Fruit fly (Drosophila melanogaster): ENCODE measurements around the gene CG43185.
A peak's percentile ranks its signal among the peaks of the same experiment; 100 is the strongest.

CG43185 gene

dm6 chr2L:5923603-5924138, 39.0 kb downstream of the CG43185 start, which contains the start of gene CG9016 (continued):
- TF ChIP-seq Hey (tag; optimal IDR thresholded peaks at IDR 0.05) (no peak), CG8478 (optimal IDR thresholded peaks at IDR 0.05) (peak; percentile 79), pros (GFP tag; optimal IDR thresholded peaks at IDR 0.05) (peak; percentile 27), so (GFP tag; IDR thresholded peaks at IDR 0.05) (0 out of 3 replicates have a peak, but pooled peaks have one; percentile 17), gt (GFP tag; IDR thresholded peaks at IDR 0.05) (no peak), toy (GFP tag; IDR thresholded peaks at IDR 0.05) (0 out of 2 replicates have a peak, but pooled peaks have one; percentile 28), CG12104 (GFP tag; optimal IDR thresholded peaks at IDR 0.05) (no peak), chinmo (GFP tag; IDR thresholded peaks at IDR 0.05; ENCODE audit: partially characterized antibody) (0 out of 4 replicates have a peak, but pooled peaks have one; percentile 75), ewg (GFP tag; optimal IDR thresholded peaks at IDR 0.05) (peak; percentile 86), Trl (optimal IDR thresholded peaks at IDR 0.05) (peak in 1 of 2 experiments; percentile 9), Trl (GFP tag; optimal IDR thresholded peaks at IDR 0.05) (no peak), slbo (GFP tag; IDR thresholded peaks at IDR 0.05) (no peak), Taf1 (GFP tag; IDR thresholded peaks at IDR 0.05) (no peak), Deaf1 (tag; optimal IDR thresholded peaks at IDR 0.05) (peak; percentile 83), tna (GFP tag; IDR thresholded peaks at IDR 0.05; ENCODE audit: partially characterized antibody) (no peak), phol (tag; optimal IDR thresholded peaks at IDR 0.05) (no peak), Jarid2 (GFP tag; optimal IDR thresholded peaks at IDR 0.05) (peak; percentile 25), CG3726 (GFP tag; IDR thresholded peaks at IDR 0.05) (no peak), da (GFP tag; optimal IDR thresholded peaks at IDR 0.05) (no peak), Nf-YB (GFP tag; optimal IDR thresholded peaks at IDR 0.05) (peak; percentile 94), tll (GFP tag; optimal IDR thresholded peaks at IDR 0.05) (peak in 1 of 2 experiments; percentile 15), zfh2 (GFP tag; optimal IDR thresholded peaks at IDR 0.05) (no peak), knrl (GFP tag; IDR thresholded peaks at IDR 0.05; ENCODE audit: partially characterized antibody) (0 out of 3 replicates have a peak, but pooled peaks have one; percentile 24), Dip3 (GFP tag; optimal IDR thresholded peaks at IDR 0.05) (no peak), Max (GFP tag; optimal IDR thresholded peaks at IDR 0.05) (no peak), CG5180 (GFP tag; optimal IDR thresholded peaks at IDR 0.05) (peak; percentile 46), crol (GFP tag; IDR thresholded peaks at IDR 0.05) (peak; percentile 89), NFAT (GFP tag; IDR thresholded peaks at IDR 0.05) (no peak), seq (GFP tag; IDR thresholded peaks at IDR 0.05) (peak; percentile 87), Nf-YC (tag; optimal IDR thresholded peaks at IDR 0.05) (peak; percentile 97), CG1832 (GFP tag; optimal IDR thresholded peaks at IDR 0.05) (peak; percentile 66)

DNA sequence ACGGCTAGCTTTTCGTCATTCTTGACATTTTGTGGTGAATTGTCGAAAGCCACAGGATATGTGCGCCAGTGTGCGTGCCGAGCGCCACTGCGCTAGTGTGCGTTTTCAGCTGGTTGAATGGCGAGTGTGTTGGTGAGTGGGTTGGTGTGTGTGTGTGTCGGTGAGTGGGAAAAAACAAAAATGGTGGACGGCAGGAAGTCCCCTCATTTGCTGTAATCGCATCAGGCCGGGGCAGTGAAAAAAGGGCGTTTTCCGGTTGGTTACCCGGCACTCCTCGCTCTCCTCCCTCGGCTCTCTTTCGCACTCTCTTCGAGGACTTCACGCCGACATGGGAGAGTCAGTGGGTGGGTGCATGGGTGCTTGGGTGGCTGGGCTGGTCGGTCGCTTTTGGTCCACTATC, 40.5 kb downstream of the CG43185 start:
- TF ChIP-seq PHDP (tag; optimal IDR thresholded peaks at IDR 0.05) (no peak), seq (GFP tag; IDR thresholded peaks at IDR 0.05) (peak; percentile 78; the same call in 1 of the 2 replicates), Oaz (GFP tag; IDR thresholded peaks at IDR 0.05) (no peak), CG10321 (GFP tag; IDR thresholded peaks at IDR 0.05) (0 out of 2 replicates have a peak, but pooled peaks have one; percentile 19), pho (GFP tag; optimal IDR thresholded peaks at IDR 0.05) (no peak), crol (GFP tag; IDR thresholded peaks at IDR 0.05) (peak; percentile 62), Ets65A (GFP tag) (peak; percentile 19), Nf-YC (tag; optimal IDR thresholded peaks at IDR 0.05) (peak; percentile 97), Nf-YA (GFP tag; IDR thresholded peaks at IDR 0.05) (peak; percentile 53), Deaf1 (tag; optimal IDR thresholded peaks at IDR 0.05) (peak; percentile 74), Nf-YB (GFP tag; optimal IDR thresholded peaks at IDR 0.05) (peak; percentile 96), dimm (GFP tag; IDR thresholded peaks at IDR 0.05) (no peak), mld (GFP tag; IDR thresholded peaks at IDR 0.05; ENCODE audit: partially characterized antibody) (no peak), cg (GFP tag; optimal IDR thresholded peaks at IDR 0.05) (peak; percentile 82), CG2678 (tag; optimal IDR thresholded peaks at IDR 0.05) (no peak), Ravus (GFP tag; IDR thresholded peaks at IDR 0.05) (no peak), ftz-f1 (GFP tag; optimal IDR thresholded peaks at IDR 0.05) (no peak), Trl (optimal IDR thresholded peaks at IDR 0.05) (peak; percentile 32 to 36), Trl (GFP tag; optimal IDR thresholded peaks at IDR 0.05) (no peak), ewg (GFP tag; optimal IDR thresholded peaks at IDR 0.05) (peak; percentile 8)

Measured in whole organism, embryonic.